Worm (Caenorhabditis elegans) whole organism, L2 larva: ENCODE data around the gene cyp-33C1.

Experiments used
- C34F6.9 ChIP-seq: fragments of 150-350 bp; optimal IDR thresholded peaks from 2 replicates; lab custom pipeline; 2014; ENCODE audit warnings: missing biosample characterization, missing genetic modification characterization
- F13H6.1 ChIP-seq: sonication (generic microtip); optimal IDR thresholded peaks from 2 replicates; lab custom pipeline; 2016; ENCODE audit warnings: missing genetic modification characterization, missing compliant biosample characterization
- Y55F3AM.14 ChIP-seq: fragments of 200-800 bp; sonication (Bioruptor generic); optimal IDR thresholded peaks from 2 replicates; lab custom pipeline; 2018; ENCODE audit warnings: mild to moderate bottlenecking, missing genetic modification characterization, missing compliant biosample characterization
- alr-1 ChIP-seq: fragments of 150-350 bp; optimal IDR thresholded peaks from 2 replicates; lab custom pipeline; 2014; ENCODE audit warnings: missing biosample characterization, missing genetic modification characterization
- blmp-1 ChIP-seq: sonication (generic microtip); optimal IDR thresholded peaks from 2 replicates; lab custom pipeline; 2017; ENCODE audit warnings: missing genetic modification characterization, mild to moderate bottlenecking, missing compliant biosample characterization, antibody characterized with exemption, moderate library complexity; ENCODE audit not compliant: insufficient read depth
- crh-2 ChIP-seq: sonication (generic microtip); optimal IDR thresholded peaks from 2 replicates; lab custom pipeline; 2017; ENCODE audit warnings: missing biosample characterization, missing genetic modification characterization
- dmd-4 ChIP-seq: sonication (generic microtip); optimal IDR thresholded peaks from 2 replicates; lab custom pipeline; 2017; ENCODE audit warnings: missing biosample characterization, missing genetic modification characterization
- elt-1 ChIP-seq: fragments of 150-350 bp; optimal IDR thresholded peaks from 2 replicates; lab custom pipeline; 2014; ENCODE audit warnings: missing biosample characterization, missing genetic modification characterization
- fos-1 ChIP-seq: fragments of 150-350 bp; optimal IDR thresholded peaks from 2 replicates; lab custom pipeline; 2014; ENCODE audit warnings: missing biosample characterization, missing genetic modification characterization
- gmeb-1 ChIP-seq: fragments of 150-350 bp; optimal IDR thresholded peaks from 2 replicates; lab custom pipeline; 2014; ENCODE audit warnings: missing biosample characterization, missing genetic modification characterization
- lin-39 ChIP-seq: fragments of 150-350 bp; optimal IDR thresholded peaks from 2 replicates; lab custom pipeline; 2014; ENCODE audit warnings: missing biosample characterization, missing genetic modification reagents, missing genetic modification characterization
- mdl-1 ChIP-seq, 2 experiments: fragments of 150-350 bp in 1 of 2; sonication (generic microtip) in 1 of 2; optimal IDR thresholded peaks; 2 replicates each; lab custom pipeline; 2017; ENCODE audit warnings: missing biosample characterization in 2 of 2, missing genetic modification characterization in 2 of 2
- nhr-11 ChIP-seq: fragments of 150-350 bp; optimal IDR thresholded peaks from 2 replicates; lab custom pipeline; 2014; ENCODE audit warnings: missing biosample characterization, missing genetic modification characterization
- nhr-129 ChIP-seq: fragments of 150-350 bp; optimal IDR thresholded peaks from 2 replicates; lab custom pipeline; 2014; ENCODE audit warnings: missing biosample characterization, missing genetic modification characterization
- nhr-21 ChIP-seq: fragments of 150-350 bp; optimal IDR thresholded peaks from 2 replicates; lab custom pipeline; 2014; ENCODE audit warnings: missing biosample characterization, missing genetic modification characterization
- nhr-25 ChIP-seq: fragments of 150-350 bp; sonication (generic microtip); optimal IDR thresholded peaks from 3 replicates; lab custom pipeline; 2014; ENCODE audit warnings: missing biosample characterization, missing genetic modification characterization
- nhr-77 ChIP-seq: fragments of 150-350 bp; optimal IDR thresholded peaks from 2 replicates; lab custom pipeline; 2014; ENCODE audit warnings: missing biosample characterization, missing genetic modification characterization
- peb-1 ChIP-seq: fragments of 150-350 bp; optimal IDR thresholded peaks from 2 replicates; lab custom pipeline; 2014; ENCODE audit warnings: missing biosample characterization, missing genetic modification characterization
- sem-4 ChIP-seq: fragments of 150-350 bp; optimal IDR thresholded peaks from 2 replicates; lab custom pipeline; 2014; ENCODE audit warnings: missing biosample characterization, missing genetic modification reagents, missing genetic modification characterization
- snpc-4 ChIP-seq: fragments of 150-350 bp; optimal IDR thresholded peaks from 2 replicates; lab custom pipeline; 2014; ENCODE audit warnings: missing biosample characterization, missing genetic modification characterization
- unc-39 ChIP-seq: fragments of 150-350 bp; optimal IDR thresholded peaks from 2 replicates; lab custom pipeline; 2014; ENCODE audit warnings: missing biosample characterization, missing genetic modification characterization
- zag-1 ChIP-seq: fragments of 150-350 bp; optimal IDR thresholded peaks from 2 replicates; lab custom pipeline; 2014; ENCODE audit warnings: missing biosample characterization, missing genetic modification characterization
- ztf-1 ChIP-seq: fragments of 200-800 bp; sonication (Bioruptor generic); conservative IDR thresholded peaks from 2 replicates; pipeline ENCODE4 v1.3.6; 2022; ENCODE audit warnings: missing genetic modification characterization, missing compliant biosample characterization

cyp-33C1 gene

ce11 chrV:2226903-2227302 is 47.6 kb downstream of the cyp-33C1 start, which contains the start of gene nhr-18:
nhr-18 (plus strand) TSS chrV:2227203.
- no peak for TF ChIP-seq unc-39 (tag; lab: Kevin White, UChicago)
- TF ChIP-seq nhr-25 (tag; lab: Kevin White, UChicago) = no peak
- TF ChIP-seq mdl-1 (tag; optimal IDR thresholded peaks at IDR 0.05; lab: Kevin White, UChicago) = no peak
- no peak for TF ChIP-seq snpc-4

DNA sequence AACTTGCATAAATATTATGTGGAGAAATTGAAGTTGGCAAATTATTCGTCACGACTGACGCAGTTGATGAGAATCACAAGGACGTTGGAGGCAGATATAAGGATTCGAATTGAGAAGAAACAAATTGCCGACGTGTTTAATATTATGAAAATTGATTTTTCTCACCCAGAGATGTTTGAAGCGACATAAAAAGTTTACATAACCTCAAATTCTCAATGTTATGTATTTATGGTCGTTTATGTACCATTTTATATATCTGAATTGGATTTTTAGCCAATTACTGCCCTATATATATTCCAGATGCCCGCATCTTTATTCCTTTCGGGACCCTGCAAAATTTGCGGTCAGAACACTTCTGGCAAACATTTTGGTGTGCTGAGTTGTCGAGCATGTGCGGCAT is 49.5 kb downstream of the cyp-33C1 start, which contains the start of gene nhr-126:
Gene nhr-126 (plus strand): TSS at position 301 of the 400 bp plus-strand sequence.
- no peak for TF ChIP-seq alr-1 (tag; lab: Kevin White, UChicago)
- no peak for TF ChIP-seq blmp-1
- TF ChIP-seq nhr-25 (tag; lab: Kevin White, UChicago) = no peak
- TF ChIP-seq nhr-129 (tag; lab: Kevin White, UChicago) = no peak
- TF ChIP-seq nhr-77 = no peak
- TF ChIP-seq sem-4 (tag; lab: Kevin White, UChicago) = no peak
- no peak for TF ChIP-seq ztf-1 (GFP tag; lab: Robert Waterston, UW)
- no peak for TF ChIP-seq zag-1 (tag; lab: Kevin White, UChicago)
- TF ChIP-seq nhr-11 (tag; lab: Kevin White, UChicago) = no peak
- TF ChIP-seq elt-1 (tag; lab: Kevin White, UChicago) = no peak
- no peak for TF ChIP-seq nhr-21
- TF ChIP-seq F13H6.1 (tag; lab: Kevin White, UChicago) = no peak
- TF ChIP-seq, all 48 proteins: peak for 0

DNA sequence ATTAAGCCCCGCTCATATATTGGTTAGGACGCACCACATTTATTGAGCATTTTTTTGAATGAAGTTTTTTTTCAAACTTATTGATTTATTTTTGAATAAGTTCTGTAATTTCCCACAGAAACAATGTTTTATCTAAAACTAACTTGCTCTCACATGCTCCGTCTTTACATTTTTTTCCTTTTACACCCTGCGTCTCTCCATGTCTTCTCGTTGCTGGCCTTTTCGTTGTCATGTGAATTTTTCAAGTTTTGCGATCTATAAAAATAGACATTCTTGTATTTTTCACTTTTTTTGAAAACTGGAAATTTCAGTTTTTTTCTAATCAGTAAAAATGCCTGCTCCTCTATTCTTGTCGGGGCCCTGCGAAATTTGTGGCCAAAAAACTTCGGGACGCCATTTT is 51.6 kb downstream of the cyp-33C1 start, which contains the start of gene nhr-134:
Gene nhr-134 (plus strand): TSS at position 312 of the 400 bp plus-strand sequence.
- no peak for TF ChIP-seq ztf-1 (GFP tag; lab: Robert Waterston, UW)
- TF ChIP-seq sem-4 (tag; lab: Kevin White, UChicago) = no peak
- TF ChIP-seq fos-1 (tag; lab: Kevin White, UChicago) = peak; percentile 4
- no peak for TF ChIP-seq snpc-4
- no peak for TF ChIP-seq nhr-11 (tag; lab: Kevin White, UChicago)
- TF ChIP-seq dmd-4 (tag; lab: Kevin White, UChicago) = no peak
- no peak for TF ChIP-seq lin-39 (tag; lab: Kevin White, UChicago)
- TF ChIP-seq crh-2 (tag; lab: Kevin White, UChicago) = peak; percentile 38
- TF ChIP-seq gmeb-1 (tag; lab: Kevin White, UChicago) = no peak
- TF ChIP-seq peb-1 (tag; lab: Kevin White, UChicago) = no peak
- TF ChIP-seq blmp-1 = no peak
- no peak for TF ChIP-seq alr-1 (tag; lab: Kevin White, UChicago)
- peak; percentile 34 for TF ChIP-seq C34F6.9 (tag; lab: Kevin White, UChicago)
- TF ChIP-seq Y55F3AM.14 (GFP tag; lab: Kevin White, UChicago) = no peak
